Fruit fly (Drosophila melanogaster) Kc167 (cell line): ENCODE measurements around the gene CG33099.

Source experiments
- Myc ChIP-seq: fragments of >200 bp; optimal IDR thresholded peaks from 2 replicates; lab custom pipeline; 2017; ENCODE audit warnings: missing external identifiers
- Sin3A ChIP-seq: fragments of >200 bp; optimal IDR thresholded peaks from 2 replicates; lab custom pipeline; 2018; ENCODE audit warnings: missing external identifiers
- h ChIP-seq: fragments of >200 bp; optimal IDR thresholded peaks from 3 replicates; lab custom pipeline; 2018; ENCODE audit warnings: missing external identifiers
- insv ChIP-seq: fragments of >200 bp; optimal IDR thresholded peaks from 3 replicates; lab custom pipeline; 2018; ENCODE audit warnings: missing external identifiers
- psq ChIP-seq: fragments of >200 bp; optimal IDR thresholded peaks from 2 replicates; lab custom pipeline; 2017; ENCODE audit warnings: missing external identifiers
- ttk ChIP-seq: sonication (Bioruptor generic); optimal IDR thresholded peaks from 2 replicates; lab custom pipeline; 2017; ENCODE audit warnings: missing external identifiers

Gene CG33099

DNA sequence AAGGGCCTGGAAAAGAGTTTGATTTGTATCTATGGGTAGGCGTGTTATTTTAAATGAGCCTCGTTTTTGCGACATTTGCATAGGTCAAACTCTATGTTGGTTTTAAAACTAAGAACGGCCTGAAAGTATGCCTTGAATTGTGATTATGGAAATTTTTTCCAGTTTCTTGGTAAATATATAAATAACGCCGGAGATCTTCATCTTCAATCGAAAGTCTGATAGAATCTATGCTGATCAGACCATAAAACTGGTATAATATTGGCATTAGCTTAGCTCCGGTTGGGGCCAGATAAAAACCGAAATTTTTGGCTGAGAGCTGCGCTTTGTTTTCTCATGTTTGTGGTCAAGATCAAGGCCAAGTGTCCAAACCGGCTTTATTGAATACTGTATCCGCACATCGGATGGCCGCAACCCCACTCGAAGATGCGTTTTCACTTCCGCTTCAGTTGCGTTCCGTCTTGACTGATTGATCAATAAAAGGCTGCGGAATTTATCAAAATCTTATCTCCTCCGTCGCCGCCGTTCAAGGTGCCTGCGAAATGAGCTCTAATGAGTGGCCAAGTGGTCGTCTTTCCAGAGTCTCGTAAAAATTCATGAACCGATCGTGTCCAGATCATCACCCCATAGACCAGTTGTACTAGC, 26.8 kb upstream of the CG33099 start:
- no peak for TF ChIP-seq Myc
- no peak for TF ChIP-seq insv (lab: Kevin White, UChicago)
- TF ChIP-seq h (lab: Kevin White, UChicago) = no peak
- no peak for TF ChIP-seq psq (lab: Kevin White, UChicago)
- no peak for TF ChIP-seq ttk (lab: Kevin White, UChicago)
- no peak for TF ChIP-seq Sin3A (lab: Kevin White, UChicago)

DNA sequence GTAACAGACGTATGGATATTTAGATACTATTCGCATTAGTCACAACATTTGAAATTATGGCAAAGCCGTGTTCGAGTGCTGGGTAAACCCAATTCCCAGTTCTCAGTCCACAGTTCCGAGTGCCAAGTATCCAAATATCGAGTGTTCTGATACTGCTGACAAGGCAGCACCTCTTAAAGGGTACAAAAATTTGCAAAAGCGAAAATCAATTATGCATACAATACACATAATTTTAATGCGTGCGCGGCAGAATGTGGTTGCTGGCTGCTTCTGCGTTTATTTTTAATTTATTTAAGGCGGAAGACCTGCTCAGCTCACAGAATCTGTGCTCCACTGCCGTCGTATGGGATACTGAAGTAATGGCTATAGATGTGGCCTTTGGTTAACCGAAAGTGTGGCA, 22.3 kb upstream of the CG33099 start:
- TF ChIP-seq insv (lab: Kevin White, UChicago) (no peak), Myc (no peak), ttk (lab: Kevin White, UChicago) (no peak), Sin3A (lab: Kevin White, UChicago) (no peak), psq (lab: Kevin White, UChicago) (no peak), h (lab: Kevin White, UChicago) (no peak)

dm6 chr3R:22550306-22550812, 20.0 kb upstream of the CG33099 start, which contains the start of gene bond:
TSS of gene bond (plus strand) at chr3R:22550680.
- TF ChIP-seq insv (lab: Kevin White, UChicago) = no peak
- TF ChIP-seq Sin3A (lab: Kevin White, UChicago) = no peak
- no peak for TF ChIP-seq psq (lab: Kevin White, UChicago)
- TF ChIP-seq Myc = no peak
- no peak for TF ChIP-seq h (lab: Kevin White, UChicago)
- TF ChIP-seq ttk (lab: Kevin White, UChicago) = no peak

DNA sequence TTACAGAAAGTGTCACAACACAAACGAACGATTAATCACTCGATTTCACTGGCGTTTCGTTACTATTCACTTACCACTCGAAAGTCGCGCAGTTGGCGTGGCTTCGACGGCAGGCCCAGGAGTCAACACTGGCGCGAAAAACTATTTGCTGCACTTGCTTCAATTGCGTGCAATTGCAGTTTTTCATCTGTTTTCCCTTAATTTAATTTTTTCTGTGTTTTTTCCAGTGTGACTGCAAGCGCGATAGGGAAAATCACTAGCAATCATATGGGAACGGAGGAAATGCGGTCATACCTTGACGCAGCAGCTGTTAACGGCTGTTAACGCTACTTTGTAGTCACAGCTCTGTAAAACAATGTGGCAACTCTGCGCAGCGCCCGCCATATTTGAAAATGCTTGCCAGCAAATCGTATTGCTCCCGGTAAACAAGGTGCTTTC, 17.2 kb upstream of the CG33099 start, which contains the start of gene AdipoR:
Gene AdipoR, minus strand, starts transcription at position 262 of the 438 bp plus-strand sequence.
- no peak for TF ChIP-seq insv (lab: Kevin White, UChicago)
- no peak for TF ChIP-seq ttk (lab: Kevin White, UChicago)
- TF ChIP-seq Sin3A (lab: Kevin White, UChicago) = no peak
- TF ChIP-seq h (lab: Kevin White, UChicago) = no peak
- no peak for TF ChIP-seq psq (lab: Kevin White, UChicago)
- no peak for TF ChIP-seq Myc

dm6 chr3R:22546017-22546416, 15.6 kb upstream of the CG33099 start:
- TF ChIP-seq h (lab: Kevin White, UChicago) (no peak), ttk (lab: Kevin White, UChicago) (no peak), insv (lab: Kevin White, UChicago) (no peak), psq (lab: Kevin White, UChicago) (no peak), Sin3A (lab: Kevin White, UChicago) (no peak), Myc (no peak)

DNA sequence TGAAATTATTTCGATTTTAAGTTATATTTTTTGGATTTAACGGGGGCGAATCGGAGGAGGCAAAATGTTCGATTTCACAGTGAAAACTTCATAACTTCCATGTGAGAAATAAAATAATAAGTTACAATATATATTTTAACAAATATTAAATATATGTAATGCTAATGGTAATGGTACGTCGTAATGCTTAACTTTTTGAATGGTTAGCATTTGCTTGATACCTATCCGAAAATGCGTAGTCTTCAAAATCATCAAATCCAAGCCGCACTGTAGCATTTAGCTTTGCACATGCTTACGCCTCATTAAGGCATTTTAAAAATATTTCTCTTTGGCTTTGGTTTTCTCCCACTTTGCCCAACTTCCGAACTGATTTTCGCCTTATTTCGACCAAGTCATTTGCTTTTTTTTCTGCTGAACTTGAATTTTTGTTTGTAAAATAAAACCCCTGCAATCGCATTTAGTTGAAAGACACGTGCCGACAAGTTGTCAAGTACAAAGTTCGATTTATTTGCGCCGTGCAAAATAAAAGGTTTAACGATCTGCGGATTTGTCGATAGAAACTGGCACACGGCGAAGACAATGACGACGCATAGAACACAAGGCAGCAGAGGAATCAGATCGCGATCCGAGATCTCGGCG, 12.5 kb upstream of the CG33099 start:
- no peak for TF ChIP-seq h (lab: Kevin White, UChicago)
- no peak for TF ChIP-seq psq (lab: Kevin White, UChicago)
- TF ChIP-seq ttk (lab: Kevin White, UChicago) = no peak
- no peak for TF ChIP-seq Sin3A (lab: Kevin White, UChicago)
- TF ChIP-seq insv (lab: Kevin White, UChicago) = no peak
- no peak for TF ChIP-seq Myc

DNA sequence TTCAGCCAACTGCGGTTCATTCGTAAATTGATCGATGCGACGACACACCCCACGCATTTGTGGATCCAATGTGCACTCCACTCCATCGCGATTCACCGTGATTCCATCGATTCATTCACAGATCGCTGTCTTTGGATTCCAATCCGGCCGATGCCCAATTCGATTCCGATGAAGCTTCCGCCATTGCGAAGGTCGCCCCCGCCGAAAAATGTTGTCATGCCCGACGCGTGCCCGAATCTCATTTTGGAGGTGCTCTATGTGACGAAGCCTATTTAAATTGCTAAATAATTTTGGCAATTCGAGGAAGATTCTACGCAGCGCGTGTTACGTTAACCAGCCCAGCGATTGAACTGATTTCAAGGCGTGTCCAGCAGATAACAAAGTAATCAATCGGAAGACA, 10.3 kb upstream of the CG33099 start:
- TF ChIP-seq h (lab: Kevin White, UChicago) (no peak), ttk (lab: Kevin White, UChicago) (no peak), insv (lab: Kevin White, UChicago) (no peak), Myc (no peak), Sin3A (lab: Kevin White, UChicago) (no peak), psq (lab: Kevin White, UChicago) (no peak)

DNA sequence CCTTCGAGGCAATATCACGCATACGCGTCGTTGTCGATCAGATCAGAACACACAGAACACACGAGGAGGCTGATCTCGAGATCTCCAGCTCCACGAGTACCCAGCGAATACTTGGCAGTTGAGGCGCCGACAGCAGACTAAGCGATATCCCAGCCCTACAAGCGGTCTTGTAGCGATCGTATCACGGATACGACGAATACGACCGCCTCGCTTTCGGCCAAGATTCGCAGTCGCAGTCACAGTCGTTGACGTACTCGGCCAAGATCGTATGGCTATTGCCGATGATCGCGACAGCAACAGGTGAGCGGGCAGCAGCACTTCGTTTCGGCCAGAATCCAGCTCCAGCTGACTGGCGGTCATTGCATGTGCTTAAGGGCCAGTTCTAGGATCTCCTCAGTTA, 9.4 kb upstream of the CG33099 start, which contains the start of gene CG5326:
Gene CG5326, minus strand, starts transcription at position 158 of the 400 bp plus-strand sequence.
- no peak for TF ChIP-seq Myc
- no peak for TF ChIP-seq insv (lab: Kevin White, UChicago)
- no peak for TF ChIP-seq h (lab: Kevin White, UChicago)
- no peak for TF ChIP-seq ttk (lab: Kevin White, UChicago)
- TF ChIP-seq Sin3A (lab: Kevin White, UChicago) = no peak
- no peak for TF ChIP-seq psq (lab: Kevin White, UChicago)

- TF ChIP-seq Myc (no peak), ttk (lab: Kevin White, UChicago) (no peak), Sin3A (lab: Kevin White, UChicago) (no peak), h (lab: Kevin White, UChicago) (no peak), psq (lab: Kevin White, UChicago) (no peak), insv (lab: Kevin White, UChicago) (no peak)
Measured at dm6 chr3R:22538877-22539276, 8.5 kb upstream of the CG33099 start.

dm6 chr3R:22536504-22537423, 6.4 kb upstream of the CG33099 start:
- TF ChIP-seq psq (lab: Kevin White, UChicago) (no peak), h (lab: Kevin White, UChicago) (no peak), ttk (lab: Kevin White, UChicago) (no peak), Myc (no peak), insv (lab: Kevin White, UChicago) (no peak), Sin3A (lab: Kevin White, UChicago) (no peak)
